Fruit fly (Drosophila melanogaster) whole organism, prepupa: ENCODE data around the gene CG15643.
A peak's percentile ranks its signal among the peaks of the same experiment; 100 is the strongest.

Experiments
- Blimp-1 ChIP-seq: fragments of 200-800 bp; sonication (Bioruptor generic); optimal IDR thresholded peaks from 3 replicates; lab custom pipeline; 2017; ENCODE audit warnings: missing biosample characterization, missing genetic modification characterization, mild to moderate bottlenecking, moderate library complexity, missing genetic modification reagents
- CG10631 ChIP-seq: fragments of 200-800 bp; sonication (Bioruptor generic); optimal IDR thresholded peaks from 2 replicates; lab custom pipeline; 2016; ENCODE audit warnings: missing biosample characterization, missing genetic modification characterization
- CG10669 ChIP-seq: fragments of 200-800 bp; sonication (Bioruptor generic); optimal IDR thresholded peaks from 3 replicates; lab custom pipeline; 2018; ENCODE audit warnings: missing biosample characterization, mild to moderate bottlenecking, missing genetic modification characterization, moderate library complexity
- CG11294 ChIP-seq: fragments of 200-800 bp; sonication (Bioruptor generic); IDR thresholded peaks from 2 replicates; pipeline ENCODE4 v1.3.6; 2022; ENCODE audit warnings: missing biosample characterization, missing genetic modification characterization
- CG11762 ChIP-seq: fragments of 200-800 bp; sonication (Bioruptor generic); optimal IDR thresholded peaks from 3 replicates; lab custom pipeline; 2016; ENCODE audit warnings: missing biosample characterization, missing genetic modification characterization; ENCODE audit not compliant: insufficient read depth
- CG11902 ChIP-seq: fragments of 200-800 bp; sonication (Bioruptor generic); optimal IDR thresholded peaks from 3 replicates; lab custom pipeline; 2016; ENCODE audit warnings: missing biosample characterization, missing genetic modification characterization
- CG15336 ChIP-seq: fragments of 200-800 bp; sonication (Bioruptor generic); IDR thresholded peaks from 2 replicates; pipeline ENCODE4 v1.3.6; 2022; ENCODE audit warnings: missing biosample characterization, missing genetic modification characterization
- CG1621 ChIP-seq: fragments of 200-800 bp; sonication (Bioruptor generic); optimal IDR thresholded peaks from 3 replicates; lab custom pipeline; 2018; ENCODE audit warnings: missing biosample characterization, mild to moderate bottlenecking, missing genetic modification characterization
- CG3032 ChIP-seq: fragments of 200-800 bp; optimal IDR thresholded peaks from 2 replicates; lab custom pipeline; 2019; ENCODE audit warnings: missing biosample characterization, mild to moderate bottlenecking, missing genetic modification characterization, moderate library complexity
- CG31627 ChIP-seq: fragments of 200-800 bp; sonication (Bioruptor generic); optimal IDR thresholded peaks from 3 replicates; lab custom pipeline; 2016; ENCODE audit warnings: missing biosample characterization, missing genetic modification characterization
- CG32006 ChIP-seq: fragments of 200-800 bp; sonication (Bioruptor generic); optimal IDR thresholded peaks from 3 replicates; lab custom pipeline; 2017; ENCODE audit warnings: missing biosample characterization, mild to moderate bottlenecking, missing genetic modification characterization
- CG34406 ChIP-seq: fragments of 200-800 bp; sonication (Bioruptor generic); optimal IDR thresholded peaks from 3 replicates; lab custom pipeline; 2016; ENCODE audit warnings: missing biosample characterization, missing genetic modification characterization
- CG3919 ChIP-seq: fragments of 200-800 bp; sonication (Bioruptor generic); optimal IDR thresholded peaks from 3 replicates; lab custom pipeline; 2016; ENCODE audit warnings: missing biosample characterization, missing genetic modification characterization
- CG4318 ChIP-seq: fragments of 200-800 bp; sonication (Bioruptor generic); optimal IDR thresholded peaks from 3 replicates; lab custom pipeline; 2017; ENCODE audit warnings: missing biosample characterization, mild to moderate bottlenecking, missing genetic modification characterization
- CG6163 ChIP-seq: fragments of 200-800 bp; sonication (Bioruptor generic); IDR thresholded peaks from 3 replicates; pipeline ENCODE4 v1.3.6; 2022; ENCODE audit warnings: missing biosample characterization, missing genetic modification characterization
- CG6276 ChIP-seq: fragments of 200-800 bp; sonication (Bioruptor generic); optimal IDR thresholded peaks from 2 replicates; lab custom pipeline; 2017; ENCODE audit warnings: missing biosample characterization, mild to moderate bottlenecking, missing genetic modification characterization
- CG6792 ChIP-seq: fragments of 200-800 bp; sonication (Bioruptor generic); optimal IDR thresholded peaks from 3 replicates; lab custom pipeline; 2016; ENCODE audit warnings: missing biosample characterization, missing genetic modification characterization
- CG6808 ChIP-seq: fragments of 200-800 bp; sonication (Bioruptor generic); optimal IDR thresholded peaks from 3 replicates; lab custom pipeline; 2017; ENCODE audit warnings: missing biosample characterization, missing genetic modification characterization, mild to moderate bottlenecking, moderate library complexity, missing genetic modification reagents
- CG6854 ChIP-seq: fragments of 200-800 bp; sonication (Bioruptor generic); optimal IDR thresholded peaks from 2 replicates; lab custom pipeline; 2017; ENCODE audit warnings: missing biosample characterization, mild to moderate bottlenecking, missing genetic modification characterization
- CG8119 ChIP-seq: fragments of 200-800 bp; sonication (Bioruptor generic); IDR thresholded peaks from 3 replicates; pipeline ENCODE4 v1.3.6; 2022; ENCODE audit warnings: missing biosample characterization, missing genetic modification characterization
- CG8319 ChIP-seq: fragments of 200-800 bp; sonication (Bioruptor generic); optimal IDR thresholded peaks from 3 replicates; lab custom pipeline; 2016; ENCODE audit warnings: missing biosample characterization, missing genetic modification characterization
- CG9139 ChIP-seq: fragments of 200-800 bp; sonication (Bioruptor generic); optimal IDR thresholded peaks from 3 replicates; lab custom pipeline; 2017; ENCODE audit warnings: missing biosample characterization, mild to moderate bottlenecking, missing genetic modification characterization
- Eip75B ChIP-seq: fragments of 200-800 bp; sonication (Bioruptor generic); optimal IDR thresholded peaks from 3 replicates; lab custom pipeline; 2016; ENCODE audit warnings: missing biosample characterization, missing genetic modification characterization
- Eip78C ChIP-seq: fragments of 200-800 bp; sonication (Bioruptor generic); peaks from one replicate; lab custom pipeline; 2016; ENCODE audit warnings: missing biosample characterization, missing genetic modification characterization
- Ets21C ChIP-seq: fragments of 200-800 bp; sonication (Bioruptor generic); optimal IDR thresholded peaks from 3 replicates; lab custom pipeline; 2016; ENCODE audit warnings: missing biosample characterization, missing genetic modification characterization
- Ets96B ChIP-seq: fragments of 200-800 bp; optimal IDR thresholded peaks from 2 replicates; lab custom pipeline; 2019; ENCODE audit warnings: missing biosample characterization, mild to moderate bottlenecking, missing genetic modification characterization, moderate library complexity
- Gug ChIP-seq: fragments of 200-800 bp; sonication (Bioruptor generic); IDR thresholded peaks from 2 replicates; pipeline ENCODE4 v1.3.6; 2022; ENCODE audit warnings: missing biosample characterization, missing genetic modification characterization
- Hr38 ChIP-seq: sonication (Bioruptor generic); optimal IDR thresholded peaks from 2 replicates; lab custom pipeline; 2016; ENCODE audit warnings: missing biosample characterization, missing genetic modification characterization
- Hr39 ChIP-seq: fragments of 200-800 bp; sonication (Bioruptor generic); optimal IDR thresholded peaks from 2 replicates; lab custom pipeline; 2016; ENCODE audit warnings: missing biosample characterization, missing genetic modification characterization
- Lpt ChIP-seq: fragments of 200-800 bp; sonication (Bioruptor generic); optimal IDR thresholded peaks from 3 replicates; lab custom pipeline; 2016; ENCODE audit warnings: missing biosample characterization, missing genetic modification characterization
- Met ChIP-seq: fragments of 200-800 bp; sonication (Bioruptor generic); optimal IDR thresholded peaks from 3 replicates; lab custom pipeline; 2016; ENCODE audit warnings: missing biosample characterization, missing genetic modification characterization
- OdsH ChIP-seq: fragments of 200-800 bp; sonication (Bioruptor generic); optimal IDR thresholded peaks from 3 replicates; lab custom pipeline; 2016; ENCODE audit warnings: missing biosample characterization, missing genetic modification characterization
- Smox ChIP-seq: fragments of 200-800 bp; sonication (Bioruptor generic); optimal IDR thresholded peaks from 3 replicates; lab custom pipeline; 2016; ENCODE audit warnings: missing biosample characterization, missing genetic modification characterization
- Sox102F ChIP-seq: fragments of 200-800 bp; sonication (Bioruptor generic); optimal IDR thresholded peaks from 2 replicates; lab custom pipeline; 2016; ENCODE audit warnings: missing biosample characterization, mild to moderate bottlenecking, missing genetic modification characterization
- Sox14 ChIP-seq: fragments of 200-800 bp; sonication (Bioruptor generic); optimal IDR thresholded peaks from 3 replicates; lab custom pipeline; 2016; ENCODE audit warnings: missing biosample characterization, missing genetic modification characterization
- Sox15 ChIP-seq: fragments of 200-800 bp; sonication (Bioruptor generic); optimal IDR thresholded peaks from 3 replicates; lab custom pipeline; 2016; ENCODE audit warnings: missing biosample characterization, missing genetic modification characterization
- achi ChIP-seq: fragments of 200-800 bp; sonication (Bioruptor generic); optimal IDR thresholded peaks from 3 replicates; lab custom pipeline; 2016; ENCODE audit warnings: missing biosample characterization, missing genetic modification characterization
- cyc ChIP-seq: fragments of 200-800 bp; sonication (Bioruptor generic); optimal IDR thresholded peaks from 3 replicates; lab custom pipeline; 2016; ENCODE audit warnings: missing biosample characterization, missing genetic modification characterization
- dac ChIP-seq: fragments of 200-800 bp; sonication (Bioruptor generic); optimal IDR thresholded peaks from 2 replicates; lab custom pipeline; 2017; ENCODE audit warnings: missing biosample characterization, mild to moderate bottlenecking, missing genetic modification characterization
- dsx ChIP-seq: fragments of 200-800 bp; optimal IDR thresholded peaks from 3 replicates; lab custom pipeline; 2019; ENCODE audit warnings: missing biosample characterization, mild to moderate bottlenecking, missing genetic modification characterization, moderate library complexity; ENCODE audit not compliant: poor library complexity, severe bottlenecking
- eg ChIP-seq: fragments of 200-800 bp; sonication (Bioruptor generic); IDR thresholded peaks from 3 replicates; pipeline ENCODE4 v1.3.6; 2022; ENCODE audit warnings: missing biosample characterization, missing genetic modification characterization
- fd85E ChIP-seq: fragments of 200-800 bp; sonication (Bioruptor generic); optimal IDR thresholded peaks from 3 replicates; lab custom pipeline; 2016; ENCODE audit warnings: missing biosample characterization, missing genetic modification characterization
- fkh ChIP-seq: fragments of 200-800 bp; sonication (Bioruptor generic); optimal IDR thresholded peaks from 3 replicates; lab custom pipeline; 2017; ENCODE audit warnings: missing biosample characterization, mild to moderate bottlenecking, missing genetic modification characterization, moderate library complexity
- salr ChIP-seq, 2 experiments: fragments of 200-800 bp; sonication (Bioruptor generic); optimal IDR thresholded peaks; 3 replicates each; lab custom pipeline; 2016 to 2018; ENCODE audit warnings: missing biosample characterization in 2 of 2, missing genetic modification characterization in 2 of 2, mild to moderate bottlenecking in 1 of 2
- spab ChIP-seq: fragments of 200-800 bp; sonication (Bioruptor generic); optimal IDR thresholded peaks from 2 replicates; lab custom pipeline; 2017; ENCODE audit warnings: missing biosample characterization, mild to moderate bottlenecking, missing genetic modification characterization, missing genetic modification reagents
- ss ChIP-seq, 2 experiments: fragments of 200-800 bp; sonication (Bioruptor generic); optimal IDR thresholded peaks; 2 replicates in 1 of 2; 3 replicates in 1 of 2; lab custom pipeline; 2017 to 2018; ENCODE audit warnings: mild to moderate bottlenecking in 2 of 2, missing biosample characterization in 2 of 2, missing genetic modification characterization in 2 of 2, moderate library complexity in 1 of 2
- svp ChIP-seq: fragments of 200-800 bp; sonication (Bioruptor generic); peaks from one replicate; lab custom pipeline; 2016; ENCODE audit warnings: missing biosample characterization, missing genetic modification characterization
- vri ChIP-seq: fragments of 200-800 bp; sonication (Bioruptor generic); optimal IDR thresholded peaks from 3 replicates; lab custom pipeline; 2016; ENCODE audit warnings: missing biosample characterization, mild to moderate bottlenecking, missing genetic modification characterization

CG15643 gene

DNA sequence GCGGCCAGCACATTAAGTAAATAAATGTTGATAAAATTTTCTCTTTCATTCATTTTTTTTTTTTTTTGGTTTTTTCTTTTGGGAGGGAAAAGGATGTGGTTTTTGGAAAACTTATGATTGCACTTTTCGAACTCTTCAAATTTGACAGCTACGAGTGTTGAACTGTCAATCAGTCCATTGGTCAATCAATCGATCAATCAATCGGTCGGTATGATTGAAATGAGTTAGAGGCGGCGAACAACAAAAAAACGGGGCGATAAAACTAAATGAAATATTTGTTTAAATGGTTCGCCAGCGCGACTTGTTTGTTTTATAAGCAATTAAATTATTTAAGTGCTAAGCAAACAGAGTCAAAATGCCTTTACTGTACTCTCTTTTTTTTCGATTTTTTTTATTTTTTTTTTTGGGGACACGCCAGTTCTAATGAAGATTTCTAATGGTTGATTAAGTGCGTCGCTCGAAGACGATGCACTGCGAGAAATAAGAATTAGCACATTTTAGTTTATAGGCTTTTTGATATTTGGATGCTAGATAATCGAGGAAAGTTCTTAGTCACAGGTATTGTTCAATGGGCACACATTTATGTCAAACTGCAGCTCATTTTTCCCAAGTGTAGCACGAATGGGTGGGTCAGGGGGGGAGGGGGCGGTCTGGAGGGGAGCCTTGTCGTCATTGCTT, 47.1 kb upstream of the CG15643 start (continued):
- TF ChIP-seq fd85E (GFP tag; lab: Kevin White, UChicago): no peak
- peak; percentile 72 for TF ChIP-seq eg (GFP tag; lab: Robert Waterston, UW)
- TF ChIP-seq Gug (GFP tag; lab: Robert Waterston, UW): peak; percentile 47; the same call in 1 of the 2 replicates
- TF ChIP-seq Sox102F (GFP tag; lab: Kevin White, UChicago): no peak

dm6 chrX:15617916-15618315, 46.0 kb upstream of the CG15643 start:
- TF ChIP-seq CG6163 (GFP tag; lab: Robert Waterston, UW) (peak; percentile 87), OdsH (GFP tag; lab: Kevin White, UChicago) (peak; percentile 53), dsx (GFP tag; lab: Kevin White, UChicago) (no peak), Sox102F (GFP tag; lab: Kevin White, UChicago) (peak; percentile 44), CG6792 (GFP tag; lab: Kevin White, UChicago) (no peak), salr (GFP tag; optimal IDR thresholded peaks at IDR 0.05; lab: Kevin White, UChicago) (no peak), Hr38 (GFP tag; lab: Kevin White, UChicago) (no peak), CG3032 (tag; lab: Kevin White, UChicago) (no peak), CG10669 (GFP tag; lab: Kevin White, UChicago) (peak; percentile 6), CG3919 (peak; percentile 47), eg (GFP tag; lab: Robert Waterston, UW) (peak; percentile 88), CG34406 (GFP tag; lab: Kevin White, UChicago) (peak; percentile 19), CG32006 (GFP tag; lab: Kevin White, UChicago) (peak; percentile 69), Hr39 (no peak), CG11294 (GFP tag; lab: Robert Waterston, UW) (0 out of 2 replicates have a peak, but pooled peaks have one; percentile 35), svp (GFP tag; lab: Kevin White, UChicago) (peak; percentile 65), vri (GFP tag; lab: Kevin White, UChicago) (peak; percentile 2), ss (GFP tag; optimal IDR thresholded peaks at IDR 0.05; lab: Kevin White, UChicago) (no peak), Blimp-1 (no peak), Ets96B (tag; lab: Kevin White, UChicago) (peak; percentile 14), Sox14 (peak; percentile 34), CG9139 (GFP tag; lab: Kevin White, UChicago) (no peak), CG1621 (tag; lab: Kevin White, UChicago) (no peak), CG11762 (GFP tag; lab: Kevin White, UChicago) (no peak), CG6854 (GFP tag; lab: Kevin White, UChicago) (no peak), CG4318 (GFP tag; lab: Kevin White, UChicago) (peak; percentile 3), achi (GFP tag; lab: Kevin White, UChicago) (peak; percentile 69), Met (GFP tag; lab: Kevin White, UChicago) (peak; percentile 52), CG6276 (peak; percentile 66), CG6808 (GFP tag; lab: Kevin White, UChicago) (no peak), CG11902 (GFP tag; lab: Kevin White, UChicago) (no peak), spab (no peak), dac (GFP tag; lab: Kevin White, UChicago) (peak; percentile 24), Eip75B (peak; percentile 3), CG8119 (GFP tag; lab: Robert Waterston, UW) (peak; percentile 82), fkh (GFP tag; lab: Kevin White, UChicago) (no peak), Lpt (GFP tag; lab: Kevin White, UChicago) (peak; percentile 6), Sox15 (GFP tag; lab: Kevin White, UChicago) (no peak), Smox (GFP tag; lab: Kevin White, UChicago) (peak; percentile 35), fd85E (GFP tag; lab: Kevin White, UChicago) (no peak), Ets21C (GFP tag; lab: Kevin White, UChicago) (no peak), Gug (GFP tag; lab: Robert Waterston, UW) (peak; percentile 73), CG10631 (GFP tag; lab: Kevin White, UChicago) (peak; percentile 46), CG31627 (no peak), Eip78C (GFP tag; lab: Kevin White, UChicago) (peak; percentile 79), cyc (GFP tag; lab: Kevin White, UChicago) (no peak), CG15336 (GFP tag; lab: Robert Waterston, UW) (peak; percentile 80), CG8319 (no peak)
